Fruit fly (Drosophila melanogaster): ENCODE data around the gene CG18249.

DNA sequence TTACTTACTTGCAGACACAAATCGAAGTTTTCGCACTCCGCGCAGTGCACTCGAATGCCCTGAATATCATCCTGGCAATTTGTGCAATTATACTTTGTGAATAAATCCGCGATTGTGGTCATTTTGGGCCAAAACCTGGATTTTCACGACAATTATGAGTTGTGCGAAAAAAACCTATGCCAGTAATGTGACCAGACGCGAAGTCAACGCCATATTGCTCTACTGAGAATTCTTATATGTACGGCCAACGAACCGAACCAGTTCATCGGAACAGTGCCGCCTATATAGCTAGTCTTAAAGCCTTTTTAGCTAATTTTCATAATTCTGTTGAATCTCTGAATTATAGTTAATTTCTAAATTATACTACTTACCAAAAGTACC is 20.3 kb downstream of the CG18249 start, which contains the start of gene Ada2b:
- TF ChIP-seq tj (GFP tag; optimal IDR thresholded peaks at IDR 0.05) (no peak), kay (GFP tag; ENCODE audit: borderline replicate concordance) (no peak), CG11617 (GFP tag; optimal IDR thresholded peaks at IDR 0.05) (no peak), cic (GFP tag; optimal IDR thresholded peaks at IDR 0.05) (no peak), Crg-1 (GFP tag; optimal IDR thresholded peaks at IDR 0.05) (no peak), Hr96 (GFP tag; optimal IDR thresholded peaks at IDR 0.05) (no peak), CG14711 (tag; optimal IDR thresholded peaks at IDR 0.05) (no peak), cnc (optimal IDR thresholded peaks at IDR 0.05) (no peak), Clk (GFP tag; optimal IDR thresholded peaks at IDR 0.05) (no peak)
